Fruit fly (Drosophila melanogaster): ENCODE measurements around the gene CG17097.

- TF ChIP-seq pan (optimal IDR thresholded peaks at IDR 0.05) (no peak), Dif (GFP tag; optimal IDR thresholded peaks at IDR 0.05; ENCODE audit: partially characterized antibody) (no peak), woc (GFP tag; optimal IDR thresholded peaks at IDR 0.05) (no peak), CG9705 (GFP tag; optimal IDR thresholded peaks at IDR 0.05) (no peak)
Observed at dm6 chr2L:10639631-10640030, 6.6 kb upstream of the CG17097 start, which contains the start of gene CG31872.

Measured in whole organism, wandering third instar larva.